Worm (Caenorhabditis elegans): Measurements from ENCODE around the gene spp-18.

spp-18 gene

DNA sequence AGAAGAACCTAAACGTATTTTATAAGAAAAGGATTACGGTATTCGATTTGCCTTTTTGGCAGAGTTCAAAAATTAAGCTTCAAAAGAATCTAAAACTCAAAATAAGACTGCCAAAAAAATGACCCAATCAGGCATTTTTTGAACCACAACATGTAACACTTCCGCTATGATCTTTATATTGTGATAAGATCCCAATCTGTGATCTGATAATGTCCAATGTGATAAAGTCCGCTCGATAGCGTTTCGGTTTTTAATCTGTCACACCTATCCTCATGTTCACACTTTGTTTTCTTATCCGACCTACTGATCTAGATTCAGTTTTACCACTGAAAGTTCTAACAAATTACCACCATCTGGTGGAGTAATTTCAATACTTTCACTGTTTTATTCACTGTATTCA is 20.5 kb downstream of the spp-18 start:
- TF ChIP-seq nhr-90 (tag; optimal IDR thresholded peaks at IDR 0.05; ENCODE audit: poor library complexity) = no peak
- TF ChIP-seq blmp-1 (tag; optimal IDR thresholded peaks at IDR 0.05) = peak; percentile 3
- no peak for TF ChIP-seq fos-1 (tag; optimal IDR thresholded peaks at IDR 0.05)
- TF ChIP-seq nhr-76 (tag; optimal IDR thresholded peaks at IDR 0.05) = no peak
- TF ChIP-seq jun-1 (tag; optimal IDR thresholded peaks at IDR 0.05) = no peak

- TF ChIP-seq lsy-2 (tag; optimal IDR thresholded peaks at IDR 0.05) = no peak
- no peak for TF ChIP-seq lir-3 (tag; optimal IDR thresholded peaks at IDR 0.05; ENCODE audit: poor library complexity)
- TF ChIP-seq hlh-4 (tag; optimal IDR thresholded peaks at IDR 0.05) = no peak
- TF ChIP-seq hlh-17 (GFP tag; optimal IDR thresholded peaks at IDR 0.05; ENCODE audit: borderline replicate concordance) = no peak
- TF ChIP-seq F16B12.6 (tag; optimal IDR thresholded peaks at IDR 0.05) = no peak
- TF ChIP-seq zip-4 (GFP tag; optimal IDR thresholded peaks at IDR 0.05) = no peak
- no peak for TF ChIP-seq ama-1 (optimal IDR thresholded peaks at IDR 0.05)
- no peak for TF ChIP-seq elt-3 (tag; optimal IDR thresholded peaks at IDR 0.05)
- TF ChIP-seq hpl-2 (GFP tag; optimal IDR thresholded peaks at IDR 0.05) = no peak
- TF ChIP-seq fkh-4 (tag; optimal IDR thresholded peaks at IDR 0.05; ENCODE audit: borderline replicate concordance) = no peak
- TF ChIP-seq aha-1 (tag; optimal IDR thresholded peaks at IDR 0.05) = no peak
- no peak for TF ChIP-seq sptf-1 (tag; optimal IDR thresholded peaks at IDR 0.05)
Observed at ce11 chrIV:9614695-9615094, 21.2 kb downstream of the spp-18 start, which contains the start of gene elt-1. Gene elt-1, plus strand, starts transcription at chrIV:9614995.

ce11 chrIV:9615511-9615910 is 22.0 kb downstream of the spp-18 start:
- TF ChIP-seq blmp-1 (tag; optimal IDR thresholded peaks at IDR 0.05) (peak; percentile 22), nhr-237 (tag; optimal IDR thresholded peaks at IDR 0.05) (no peak), nhr-71 (tag; optimal IDR thresholded peaks at IDR 0.05) (peak; percentile 46), unc-86 (tag; optimal IDR thresholded peaks at IDR 0.05) (no peak), isw-1 (GFP tag; IDR thresholded peaks at IDR 0.05) (no peak), efl-3 (GFP tag; optimal IDR thresholded peaks at IDR 0.05) (peak; percentile 76), hlh-17 (GFP tag; optimal IDR thresholded peaks at IDR 0.05; ENCODE audit: borderline replicate concordance) (no peak), skn-1 (tag; optimal IDR thresholded peaks at IDR 0.05) (no peak), irx-1 (tag; optimal IDR thresholded peaks at IDR 0.05) (peak; percentile 39), fkh-4 (tag; optimal IDR thresholded peaks at IDR 0.05; ENCODE audit: borderline replicate concordance) (no peak), grh-1 (GFP tag; IDR thresholded peaks at IDR 0.05) (no peak), pax-3 (tag; optimal IDR thresholded peaks at IDR 0.05) (no peak), rnt-1 (tag; optimal IDR thresholded peaks at IDR 0.05) (peak; percentile 70), nhr-85 (tag) (peak; percentile 97), lin-14 (GFP tag; optimal IDR thresholded peaks at IDR 0.05) (peak; percentile 69), lsy-2 (tag; optimal IDR thresholded peaks at IDR 0.05) (peak in 1 of 2 experiments; percentile 28), nhr-12 (tag; optimal IDR thresholded peaks at IDR 0.05) (no peak), lin-13 (GFP tag; optimal IDR thresholded peaks at IDR 0.05) (no peak), egl-27 (tag; optimal IDR thresholded peaks at IDR 0.05) (peak in 1 of 2 experiments; percentile 17), nhr-20 (tag; optimal IDR thresholded peaks at IDR 0.05) (peak; percentile 41), nhr-47 (tag; optimal IDR thresholded peaks at IDR 0.05) (peak; percentile 16), lin-35 (GFP tag; optimal IDR thresholded peaks at IDR 0.05) (no peak)

DNA sequence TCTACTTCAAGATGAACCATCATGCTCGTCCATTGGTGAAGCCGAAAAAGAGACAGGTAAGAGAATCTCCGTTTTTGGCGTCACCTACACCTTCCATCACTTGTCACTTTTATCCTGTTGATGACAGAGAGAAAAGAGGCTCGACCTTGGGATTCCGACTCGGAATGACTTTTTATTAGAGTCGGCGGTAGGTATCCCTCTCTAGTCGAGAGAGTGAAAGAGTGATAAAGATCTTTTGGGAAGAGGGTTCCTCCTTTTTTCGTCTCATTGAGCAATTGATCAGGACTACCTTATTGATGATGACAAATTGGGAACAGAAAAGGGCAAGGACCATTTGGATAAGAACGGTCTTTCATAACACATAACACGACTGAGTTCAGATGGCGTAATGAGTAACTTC is 23.8 kb downstream of the spp-18 start:
- peak; percentile 25 for TF ChIP-seq blmp-1 (tag; optimal IDR thresholded peaks at IDR 0.05)
- TF ChIP-seq mep-1 (tag; optimal IDR thresholded peaks at IDR 0.05) = peak; percentile 27
- no peak for TF ChIP-seq lir-3 (tag; optimal IDR thresholded peaks at IDR 0.05; ENCODE audit: poor library complexity)
- peak; percentile 43 for TF ChIP-seq lin-14 (GFP tag; optimal IDR thresholded peaks at IDR 0.05)
- TF ChIP-seq tlp-1 (tag; optimal IDR thresholded peaks at IDR 0.05) = no peak
- no peak for TF ChIP-seq mab-9 (GFP tag; IDR thresholded peaks at IDR 0.05)
- peak; percentile 30 for TF ChIP-seq rnt-1 (tag; optimal IDR thresholded peaks at IDR 0.05)
- peak; percentile 48 for TF ChIP-seq nhr-85 (tag)
